Fruit fly (Drosophila melanogaster) ovary, adult (tissue): ENCODE results near the gene CG4297.
A peak's percentile ranks its signal among the peaks of the same experiment; 100 is the strongest.

Experiments
- CG17801 ChIP-seq: fragments of 200-800 bp; optimal IDR thresholded peaks from 2 replicates; lab custom pipeline; 2019; ENCODE audit warnings: missing biosample characterization, mild to moderate bottlenecking, missing genetic modification characterization, moderate library complexity; ENCODE audit not compliant: partially characterized antibody

The CG4297 gene

DNA sequence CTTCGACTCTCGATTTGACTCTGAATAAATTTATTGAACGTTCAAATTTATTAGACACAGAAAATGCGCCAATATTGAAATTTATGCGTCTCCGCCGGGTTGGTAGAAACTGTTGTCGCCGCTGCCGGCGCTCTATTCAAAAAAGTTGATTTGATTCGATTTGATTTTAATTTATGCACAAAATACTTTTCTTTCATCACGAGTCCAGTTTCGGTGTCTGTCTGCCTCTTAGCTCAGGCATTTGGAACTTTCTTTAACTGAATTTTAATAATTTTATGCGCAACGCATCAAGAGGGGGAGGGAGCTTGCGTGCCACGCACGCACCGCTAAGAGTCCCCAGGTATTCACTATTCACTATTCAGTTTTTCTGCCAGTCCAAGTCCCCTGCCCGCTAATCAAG, 34.5 kb downstream of the CG4297 start:
- no peak for TF ChIP-seq CG17801 (GFP tag; lab: Kevin White, UChicago)

DNA sequence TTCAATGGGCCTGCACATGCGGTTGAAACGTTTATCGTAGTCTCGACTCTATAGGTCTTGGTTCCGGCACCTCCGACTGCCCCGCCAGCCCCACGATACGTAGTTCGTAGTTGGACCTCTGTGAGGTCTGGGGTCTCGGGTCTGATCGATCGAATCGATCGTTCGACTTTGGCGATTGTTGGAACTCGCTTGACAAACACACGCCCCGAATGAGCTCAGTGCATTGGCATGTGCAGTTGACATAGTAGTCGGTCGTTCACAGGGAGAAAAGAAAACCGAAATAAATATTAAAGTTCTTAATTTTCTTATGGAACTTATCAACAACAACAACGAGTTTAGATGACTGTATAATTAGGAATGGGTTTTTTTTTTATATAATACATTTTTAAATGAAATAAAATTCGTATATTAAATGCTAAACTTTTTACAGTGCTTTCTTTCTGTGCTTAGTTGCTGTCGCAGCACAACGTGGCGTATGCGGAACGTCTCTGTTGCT, 36.6 kb downstream of the CG4297 start:
- TF ChIP-seq CG17801 (GFP tag; lab: Kevin White, UChicago) = peak; percentile 81

DNA sequence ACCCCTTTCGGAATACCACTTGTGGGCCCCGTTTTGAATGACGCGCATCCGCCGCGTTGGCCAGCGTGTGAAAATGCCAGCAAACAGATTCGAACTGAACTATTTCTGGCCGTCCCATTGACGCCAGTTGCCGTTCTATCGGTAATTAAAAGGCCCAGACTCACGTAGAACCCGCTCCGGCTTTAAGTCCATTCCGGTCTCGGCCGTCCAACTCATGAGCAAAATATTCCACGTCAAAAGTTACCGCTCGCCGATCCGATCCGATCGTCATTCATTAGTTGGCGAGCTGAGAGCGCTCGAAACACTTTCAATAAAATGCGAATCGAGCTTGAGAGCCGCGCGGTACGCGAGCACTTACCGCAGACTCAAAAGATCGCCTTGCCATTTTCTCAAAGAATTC, 37.6 kb downstream of the CG4297 start:
- TF ChIP-seq CG17801 (GFP tag; lab: Kevin White, UChicago) = no peak

DNA sequence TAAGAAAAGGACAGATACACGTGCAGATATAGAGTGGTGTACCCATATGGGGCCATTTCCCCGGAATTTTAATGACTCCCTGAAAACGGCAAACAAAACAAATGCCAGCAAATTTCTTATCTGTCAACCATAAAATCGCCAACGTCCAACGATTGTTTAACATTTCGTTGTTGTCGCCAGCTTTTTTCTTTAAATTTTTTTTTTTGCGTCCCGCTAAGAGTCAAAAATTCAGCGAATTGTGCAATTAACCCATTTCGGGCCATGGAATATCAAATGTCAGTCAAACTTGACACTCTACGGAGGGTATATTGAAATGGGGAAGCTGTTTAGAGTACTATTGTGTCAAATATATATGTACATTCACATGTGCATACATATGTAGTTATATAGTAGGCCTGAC, 39.9 kb downstream of the CG4297 start:
- TF ChIP-seq CG17801 (GFP tag; lab: Kevin White, UChicago) = peak; percentile 4

DNA sequence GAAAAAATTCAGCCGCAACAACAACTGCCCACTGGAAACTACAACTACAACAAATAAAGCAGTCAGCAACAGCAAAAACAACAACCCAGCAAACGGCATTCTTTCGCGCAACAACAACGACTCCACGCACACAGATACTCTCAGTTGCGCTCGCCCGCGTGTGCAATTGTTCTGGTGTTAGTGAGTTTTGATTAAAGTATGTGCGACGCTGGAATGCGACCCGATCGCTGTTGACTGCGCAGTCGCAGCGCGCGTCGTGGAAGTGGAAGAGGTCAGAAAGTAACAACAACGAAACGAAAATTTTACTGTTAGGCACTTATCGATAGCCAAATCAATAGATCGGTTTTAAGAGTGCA, 40.4 kb downstream of the CG4297 start:
- no peak for TF ChIP-seq CG17801 (GFP tag; lab: Kevin White, UChicago)

DNA sequence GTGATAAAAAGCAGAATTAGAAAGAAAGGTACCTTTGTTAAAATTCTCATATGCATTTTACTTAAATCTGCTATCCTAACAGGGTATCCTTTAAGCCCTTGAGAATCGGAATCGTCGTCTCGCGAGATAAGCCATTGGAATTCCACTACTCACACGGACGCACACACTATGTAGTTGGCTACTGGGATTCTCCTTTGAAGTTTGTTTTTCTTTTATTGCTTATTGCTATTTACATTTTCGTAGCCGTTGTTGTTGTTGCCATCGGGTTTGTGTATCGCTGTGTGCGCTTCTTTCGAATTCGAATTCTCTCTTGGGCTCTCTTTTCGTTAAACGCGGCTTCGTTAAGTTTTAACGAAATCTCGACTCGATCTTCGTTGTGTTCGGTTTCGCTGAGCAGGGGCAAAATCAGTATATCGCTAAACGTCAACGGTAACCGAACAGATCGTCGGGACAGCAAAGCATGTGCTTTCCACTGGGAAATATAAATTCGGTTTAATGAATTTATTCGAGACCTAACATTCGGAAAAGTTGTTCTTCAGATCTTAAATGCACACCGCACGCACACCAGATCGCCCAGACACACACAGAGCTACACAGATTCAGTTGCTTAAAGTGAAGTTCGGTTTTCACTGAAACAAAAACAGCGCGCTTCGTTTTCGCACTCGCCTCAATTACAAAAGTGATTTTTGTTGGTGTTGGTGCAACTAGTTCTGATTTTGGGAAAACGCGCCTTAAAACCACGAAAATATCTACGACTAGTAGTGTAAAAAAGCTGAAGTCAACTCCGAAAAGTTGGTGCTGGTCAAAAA, 41.0 kb downstream of the CG4297 start, which contains the start of gene ex:
Gene ex (plus strand): TSS at position 408 of the 809 bp plus-strand sequence.
- peak; percentile 81 for TF ChIP-seq CG17801 (GFP tag; lab: Kevin White, UChicago)

DNA sequence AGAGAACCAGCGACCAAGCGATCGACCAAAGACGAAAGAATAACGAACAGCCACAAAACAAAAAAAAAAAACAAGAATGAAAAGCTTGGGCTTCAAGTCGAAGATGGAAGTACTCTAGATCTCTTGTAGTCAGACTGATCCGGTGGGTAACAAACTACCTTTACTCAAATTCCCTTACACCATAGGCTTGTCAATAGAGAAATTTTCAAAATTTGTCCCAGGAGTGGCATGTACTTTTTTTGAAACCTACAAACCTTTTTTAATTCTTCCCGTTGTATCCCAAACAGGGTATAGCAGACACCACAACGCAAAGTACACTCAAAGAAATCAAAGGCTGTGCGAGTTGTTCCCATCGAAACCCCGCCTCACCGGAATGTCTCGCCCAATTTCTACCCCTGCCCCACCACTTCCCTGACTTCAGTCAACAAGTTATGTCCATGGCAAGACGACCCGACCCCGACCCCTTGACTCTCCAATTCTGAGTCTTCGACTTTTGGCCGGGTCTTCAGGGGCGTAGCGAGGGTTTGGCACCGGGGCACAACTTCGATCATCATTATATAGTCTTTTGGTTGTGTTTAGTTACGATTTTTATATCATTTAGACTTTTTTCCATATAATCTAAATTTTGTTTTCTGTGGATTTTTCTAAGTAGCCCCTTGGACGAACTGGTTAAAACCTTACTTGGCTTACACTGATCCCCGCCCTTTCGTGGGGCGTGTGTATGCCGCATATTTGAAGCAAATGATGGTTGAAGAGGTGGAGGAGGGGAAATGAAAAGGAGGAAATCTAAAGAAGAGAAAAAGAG, 42.1 kb downstream of the CG4297 start:
- no peak for TF ChIP-seq CG17801 (GFP tag; lab: Kevin White, UChicago)

DNA sequence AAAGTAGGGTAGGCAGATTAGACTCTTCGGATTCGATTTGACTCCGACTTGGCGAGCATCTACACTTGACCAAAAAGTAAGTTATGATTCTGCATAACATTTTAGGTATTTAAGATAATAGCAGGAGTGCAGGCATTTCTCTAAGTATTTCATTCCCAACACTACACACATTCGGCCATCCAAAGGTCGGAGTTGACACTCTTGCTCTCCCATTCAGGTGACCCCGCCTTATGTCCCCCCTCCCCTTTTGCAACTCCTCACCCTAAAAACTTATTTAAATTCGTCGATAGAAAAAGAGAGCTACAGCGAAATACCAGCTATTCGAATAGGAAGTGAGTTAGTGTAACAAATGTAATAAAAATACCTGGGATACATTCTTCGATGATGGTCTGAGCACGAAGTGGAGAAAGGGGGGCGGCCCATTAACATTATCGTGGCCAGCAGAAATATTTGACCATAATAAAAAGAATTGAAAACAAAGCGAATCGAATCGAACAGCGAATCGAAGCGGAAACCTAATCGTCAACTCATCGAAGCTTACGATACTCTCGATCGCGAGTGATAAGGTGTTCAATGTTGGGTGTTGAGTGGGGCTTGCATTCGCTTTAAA, 43.5 kb downstream of the CG4297 start:
- no peak for TF ChIP-seq CG17801 (GFP tag; lab: Kevin White, UChicago)

DNA sequence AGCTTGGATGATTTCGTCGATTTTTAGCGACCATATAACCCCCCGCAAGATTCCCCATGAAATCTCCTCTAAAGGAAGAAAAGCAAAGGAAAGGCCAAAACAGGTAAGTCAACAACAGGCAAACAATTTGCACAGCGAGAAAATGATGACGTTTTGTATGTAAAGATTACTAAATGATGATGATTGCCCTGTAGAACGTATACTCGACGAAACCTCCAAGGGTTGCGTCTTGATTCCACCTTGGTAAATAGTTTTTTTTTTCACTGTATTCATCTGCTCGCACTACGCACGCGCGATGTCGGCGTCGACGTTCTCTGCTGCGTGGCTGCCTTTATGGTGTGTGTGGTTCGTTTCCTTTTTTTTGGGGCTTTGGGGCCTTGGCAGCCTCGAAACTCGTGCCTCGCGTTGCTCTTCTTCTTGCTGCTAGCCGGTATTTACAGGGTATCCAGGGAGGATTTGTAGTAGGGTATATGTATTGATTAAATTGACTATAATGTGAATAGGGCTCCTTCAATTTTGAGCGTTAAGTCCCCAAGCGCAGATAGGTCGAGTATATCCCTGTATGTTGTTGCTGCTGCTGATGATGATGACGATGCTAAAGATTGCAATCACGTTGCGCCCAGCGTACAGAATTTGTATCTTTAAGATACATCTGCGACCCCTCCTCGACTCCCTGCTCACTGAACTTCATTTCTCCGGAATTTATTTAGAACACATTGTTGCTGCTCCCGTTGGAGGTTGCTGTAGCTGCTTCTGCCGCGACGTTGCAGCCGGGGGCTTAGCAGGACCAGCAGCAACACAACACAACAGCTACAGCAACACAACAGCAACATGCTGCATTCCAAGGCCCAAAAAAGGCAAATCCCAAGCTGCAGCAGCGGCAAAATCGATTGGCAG, 44.4 kb downstream of the CG4297 start:
- TF ChIP-seq CG17801 (GFP tag; lab: Kevin White, UChicago) = no peak

DNA sequence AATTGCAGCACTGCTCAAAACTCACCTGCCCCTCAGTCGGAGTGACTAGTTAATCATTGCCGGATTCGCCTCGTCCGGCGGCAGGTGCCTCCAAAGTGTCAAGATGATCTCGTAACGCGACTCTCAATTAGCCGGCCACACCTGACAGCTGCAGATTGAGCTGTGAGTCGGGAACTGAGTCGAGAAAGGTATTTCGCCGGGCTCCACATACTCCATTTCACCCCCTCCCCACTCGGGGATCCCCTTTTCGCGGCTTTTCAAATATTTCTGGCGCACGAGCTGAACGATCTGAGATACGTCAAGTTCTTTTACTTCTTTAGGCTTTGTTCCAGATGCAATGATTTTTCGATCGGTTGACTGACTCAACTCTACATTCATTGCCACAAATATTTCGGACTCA, 45.6 kb downstream of the CG4297 start:
- no peak for TF ChIP-seq CG17801 (GFP tag; lab: Kevin White, UChicago)

DNA sequence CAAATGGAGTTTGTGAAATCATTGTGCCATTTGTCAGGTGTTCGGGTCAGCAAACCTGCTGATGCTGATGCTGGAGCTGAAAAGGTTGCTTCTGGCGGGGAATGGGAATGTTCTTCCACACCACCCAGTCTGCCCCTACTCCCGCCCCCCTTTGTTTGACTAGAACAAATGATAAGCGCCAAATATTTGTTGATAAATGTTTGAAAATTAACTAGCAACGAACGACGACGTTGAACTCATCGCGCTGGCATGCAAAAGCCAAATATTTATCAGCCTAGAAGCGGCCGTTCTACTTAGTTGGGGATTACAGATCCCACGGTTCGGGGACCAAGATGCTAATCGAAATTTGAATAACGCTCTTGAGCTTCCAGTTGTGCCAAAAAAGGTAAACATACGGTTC, 46.5 kb downstream of the CG4297 start:
- no peak for TF ChIP-seq CG17801 (GFP tag; lab: Kevin White, UChicago)

DNA sequence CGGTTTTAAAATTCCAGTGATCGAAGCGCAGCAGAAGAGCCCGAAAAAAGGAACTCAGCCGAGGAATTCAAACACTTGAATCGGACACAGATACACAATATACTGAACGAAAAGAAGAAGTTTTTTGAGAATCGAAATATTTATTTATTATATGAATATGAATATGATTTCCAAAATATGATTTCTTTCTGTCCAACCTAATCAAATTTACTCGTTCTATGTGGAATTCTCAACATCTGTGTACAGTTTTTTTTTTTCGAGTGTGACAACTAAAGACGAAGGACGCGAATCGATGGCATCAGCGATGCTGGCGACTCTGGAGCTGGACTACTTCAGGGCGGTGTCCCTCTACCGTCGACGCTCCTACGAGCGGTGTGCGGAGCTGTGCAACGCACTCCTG, 48.8 kb downstream of the CG4297 start:
- TF ChIP-seq CG17801 (GFP tag; lab: Kevin White, UChicago) = no peak

DNA sequence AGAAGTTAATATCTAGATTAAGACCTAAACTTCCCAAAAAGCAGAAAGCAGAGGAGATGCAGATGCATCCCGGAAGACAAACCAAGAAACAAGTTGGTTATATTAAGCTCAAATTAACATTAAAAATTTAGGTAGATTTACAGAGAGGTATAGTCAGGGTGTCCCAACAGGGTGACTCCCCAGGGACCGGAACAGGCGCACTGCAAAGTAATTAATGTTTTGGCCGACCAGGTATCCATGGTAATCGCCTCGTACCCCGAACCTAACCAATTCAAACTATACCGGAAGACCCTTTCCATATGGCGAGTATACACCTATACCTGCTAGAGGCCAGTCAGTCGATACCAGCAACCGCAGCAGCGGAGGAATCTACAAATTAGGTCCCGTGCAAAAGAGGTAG, 49.4 kb downstream of the CG4297 start, which contains the start of gene BBS8:
Gene BBS8 (plus strand): TSS at position 301 of the 400 bp plus-strand sequence.
- TF ChIP-seq CG17801 (GFP tag; lab: Kevin White, UChicago) = no peak
